Fruit fly (Drosophila melanogaster): ENCODE results near the gene CG12883.

CG12883 gene

dm6 chr3R:27636010-27636584 lies 43.0 kb upstream of the CG12883 start, which contains the start of the genes CG5611 and Mtl (continued):
- TF ChIP-seq hbn (GFP tag; IDR thresholded peaks at IDR 0.05; ENCODE audit: partially characterized antibody) (peak; percentile 35; the same call in 1 of the 2 replicates), CG17385 (GFP tag; optimal IDR thresholded peaks at IDR 0.05) (peak; percentile 99), CG13287 (GFP tag; IDR thresholded peaks at IDR 0.05; ENCODE audit: partially characterized antibody) (peak; percentile 28; the same call in 1 of the 2 replicates), ro (GFP tag; IDR thresholded peaks at IDR 0.05) (peak; percentile 99), jigr1 (GFP tag; IDR thresholded peaks at IDR 0.05) (peak; percentile 100), exex (tag; optimal IDR thresholded peaks at IDR 0.05) (peak; percentile 98), CG4360 (GFP tag; IDR thresholded peaks at IDR 0.05) (peak; percentile 94), inv (GFP tag; IDR thresholded peaks at IDR 0.05; ENCODE audit: partially characterized antibody) (no peak), odd (GFP tag; optimal IDR thresholded peaks at IDR 0.05) (peak; percentile 99), CG1832 (GFP tag; optimal IDR thresholded peaks at IDR 0.05) (no peak), Deaf1 (tag; optimal IDR thresholded peaks at IDR 0.05) (peak; percentile 91), chn (GFP tag; optimal IDR thresholded peaks at IDR 0.05) (peak; percentile 99), zen (tag; optimal IDR thresholded peaks at IDR 0.05) (peak; percentile 100), CG11723 (GFP tag; optimal IDR thresholded peaks at IDR 0.05) (peak; percentile 99), hth (optimal IDR thresholded peaks at IDR 0.05) (no peak), Dbx (GFP tag; IDR thresholded peaks at IDR 0.05) (peak; percentile 100), yki (optimal IDR thresholded peaks at IDR 0.05) (no peak), CG9797 (GFP tag; optimal IDR thresholded peaks at IDR 0.05) (peak; percentile 60), vfl (GFP tag; optimal IDR thresholded peaks at IDR 0.05) (peak; percentile 99), fd102C (GFP tag; optimal IDR thresholded peaks at IDR 0.05) (peak; percentile 97), ewg (GFP tag; optimal IDR thresholded peaks at IDR 0.05) (peak; percentile 99), CG18476 (GFP tag; optimal IDR thresholded peaks at IDR 0.05) (peak; percentile 99), ash1 (GFP tag; optimal IDR thresholded peaks at IDR 0.05) (peak; percentile 96), CG12236 (GFP tag; optimal IDR thresholded peaks at IDR 0.05) (peak; percentile 90), Mes4 (GFP tag; optimal IDR thresholded peaks at IDR 0.05) (peak; percentile 88), pfk (GFP tag; optimal IDR thresholded peaks at IDR 0.05) (peak; percentile 77), kay (GFP tag; optimal IDR thresholded peaks at IDR 0.05) (peak; percentile 99), Hr39 (optimal IDR thresholded peaks at IDR 0.05) (no peak), CG11093 (GFP tag; IDR thresholded peaks at IDR 0.05) (peak; percentile 100), ttk (GFP tag; IDR thresholded peaks at IDR 0.05) (peak; percentile 100), CrebB (tag; optimal IDR thresholded peaks at IDR 0.05) (peak; percentile 99), peb (GFP tag; IDR thresholded peaks at IDR 0.05) (peak; percentile 100), wor (GFP tag; IDR thresholded peaks at IDR 0.05) (peak; percentile 100), Myb (GFP tag; optimal IDR thresholded peaks at IDR 0.05) (peak; percentile 84), CG10321 (GFP tag; IDR thresholded peaks at IDR 0.05) (peak; percentile 91), Eip74EF (GFP tag; optimal IDR thresholded peaks at IDR 0.05) (peak in 1 of 2 experiments; percentile 99), az2 (GFP tag; optimal IDR thresholded peaks at IDR 0.05) (peak; percentile 100), crc (GFP tag; optimal IDR thresholded peaks at IDR 0.05) (peak; percentile 89), stc (GFP tag; IDR thresholded peaks at IDR 0.05) (peak; percentile 100), Vsx1 (GFP tag; optimal IDR thresholded peaks at IDR 0.05) (peak; percentile 98), org-1 (GFP tag; optimal IDR thresholded peaks at IDR 0.05) (peak; percentile 99), dati (GFP tag; IDR thresholded peaks at IDR 0.05) (peak; percentile 99), CTCF (GFP tag; optimal IDR thresholded peaks at IDR 0.05) (peak; percentile 78), CG12104 (GFP tag; optimal IDR thresholded peaks at IDR 0.05) (peak; percentile 99), Hand (GFP tag; optimal IDR thresholded peaks at IDR 0.05) (peak; percentile 97), B-H2 (GFP tag; optimal IDR thresholded peaks at IDR 0.05) (peak; percentile 100), CG11085 (GFP tag; IDR thresholded peaks at IDR 0.05) (peak; percentile 100), Hey (tag; optimal IDR thresholded peaks at IDR 0.05) (peak; percentile 97), CG32772 (GFP tag; IDR thresholded peaks at IDR 0.05) (peak; percentile 100), trh (GFP tag; optimal IDR thresholded peaks at IDR 0.05) (peak; percentile 100), CG13894 (tag; optimal IDR thresholded peaks at IDR 0.05) (peak; percentile 99), croc (GFP tag; conservative IDR thresholded peaks at IDR 0.05) (peak; percentile 100)

All from whole organism, embryonic.